Worm (Caenorhabditis elegans) whole organism, L4/young adult: ENCODE data around the gene W02D7.12.

Experiments used
- W03F9.2 ChIP-seq: fragments of 150-350 bp; optimal IDR thresholded peaks from 2 replicates; lab custom pipeline; 2014; ENCODE audit warnings: missing biosample characterization, missing genetic modification characterization
- him-1 ChIP-seq: sonication (generic microtip); optimal IDR thresholded peaks from 2 replicates; lab custom pipeline; 2016; ENCODE audit warnings: missing genotype, missing genetic modification reagents, missing genetic modification characterization, missing compliant biosample characterization

ce11 chrV:8291764-8292163 lies 19.5 kb upstream of the W02D7.12 start, which contains the start of gene srg-33:
- TF ChIP-seq him-1 (tag; lab: Kevin White, UChicago) (no peak), W03F9.2 (tag; lab: Kevin White, UChicago) (no peak)
